Comparison of ENCODE assay signal across 2 fruit fly cellular contexts in the genomic region with DNA sequence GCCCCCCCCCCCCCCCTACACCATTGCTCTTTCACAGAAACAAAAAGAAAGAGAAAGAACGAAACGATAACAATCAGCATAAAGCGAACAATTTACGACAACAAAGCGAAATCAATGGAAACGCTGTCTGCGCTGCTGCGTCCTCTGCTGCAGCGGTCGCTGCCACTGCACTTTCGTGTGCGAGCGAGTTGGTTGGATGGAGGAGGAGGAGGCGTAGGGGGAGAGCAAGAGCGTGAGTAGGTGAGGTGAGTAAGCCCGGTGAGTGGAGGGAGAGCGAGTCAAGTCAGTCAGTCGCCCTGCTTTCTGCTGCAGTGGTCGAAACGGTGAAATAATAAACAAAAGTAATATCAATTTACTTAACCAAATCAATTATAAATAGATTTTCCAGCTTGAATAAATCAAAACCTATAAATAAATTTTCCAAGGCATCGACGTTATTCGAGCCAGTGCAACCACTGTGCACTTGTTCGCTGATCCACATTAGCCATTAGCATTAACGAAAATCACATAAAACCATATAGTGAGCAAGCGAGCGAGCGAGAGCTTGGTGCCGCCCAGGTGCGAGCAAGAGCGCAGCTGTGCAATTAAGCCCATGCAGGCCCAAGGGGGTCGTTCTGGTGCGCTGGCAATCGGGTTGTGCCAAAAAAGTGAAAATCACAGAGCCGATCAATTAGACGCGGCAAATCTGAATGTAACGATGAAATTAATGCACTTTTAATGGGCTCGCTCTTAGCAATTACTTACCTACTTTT.
TF ChIP-seq lines count a peak whose summit lies in the region.

No protein-coding gene starts in this region.

TF ChIP-seq in whole organism, embryonic, 481 proteins besides CTCF, POLR2A, EP300 and RAD21 (continued from another document and continues in another):
- TF ChIP-seq CG18599 (GFP tag; optimal IDR thresholded peaks at IDR 0.05; lab: Kevin White, UChicago) (peak; percentile 2), ATbp (GFP tag; optimal IDR thresholded peaks at IDR 0.05; lab: Kevin White, UChicago) (peak; percentile 69), kni (GFP tag; optimal IDR thresholded peaks at IDR 0.05; lab: Kevin White, UChicago) (peak; percentile 69), stc (GFP tag; IDR thresholded peaks at IDR 0.05; lab: Robert Waterston, UW) (peak; percentile 76), Atf-2 (GFP tag; optimal IDR thresholded peaks at IDR 0.05; lab: Kevin White, UChicago) (peak; percentile 2), az2 (GFP tag; optimal IDR thresholded peaks at IDR 0.05; lab: Kevin White, UChicago) (peak; percentile 18), Oli (tag; optimal IDR thresholded peaks at IDR 0.05; lab: Kevin White, UChicago) (peak; percentile 10), emc (GFP tag; optimal IDR thresholded peaks at IDR 0.05; lab: Kevin White, UChicago) (no peak), tup (GFP tag; optimal IDR thresholded peaks at IDR 0.05; lab: Kevin White, UChicago) (peak; percentile 13), CG11504 (tag; optimal IDR thresholded peaks at IDR 0.05; lab: Kevin White, UChicago) (peak; percentile 32), CG9797 (GFP tag; optimal IDR thresholded peaks at IDR 0.05; lab: Kevin White, UChicago) (no peak), dysf (GFP tag; IDR thresholded peaks at IDR 0.05; lab: Robert Waterston, UW) (peak; percentile 59; the same call in 2 of the 3 replicates), NK7.1 (GFP tag; optimal IDR thresholded peaks at IDR 0.05; lab: Kevin White, UChicago) (no peak), aop (GFP tag; IDR thresholded peaks at IDR 0.05; lab: Robert Waterston, UW) (peak; percentile 2; the same call in 1 of the 2 replicates), Ets65A (GFP tag; lab: Kevin White, UChicago) (peak; percentile 13), CG10209 (GFP tag; optimal IDR thresholded peaks at IDR 0.05; lab: Kevin White, UChicago) (peak; percentile 10), Dip2 (GFP tag; IDR thresholded peaks at IDR 0.05; lab: Robert Waterston, UW) (no peak), nmo (GFP tag; optimal IDR thresholded peaks at IDR 0.05; lab: Kevin White, UChicago) (peak; percentile 5), jigr1 (GFP tag; IDR thresholded peaks at IDR 0.05; lab: Robert Waterston, UW) (peak; percentile 54; the same call in 1 of the 3 replicates), ewg (GFP tag; optimal IDR thresholded peaks at IDR 0.05; lab: Kevin White, UChicago) (peak; percentile 32), gt (GFP tag; IDR thresholded peaks at IDR 0.05; lab: Robert Waterston, UW) (no peak), pnt (GFP tag; optimal IDR thresholded peaks at IDR 0.05; lab: Kevin White, UChicago) (no peak), fd64A (GFP tag; optimal IDR thresholded peaks at IDR 0.05; lab: Kevin White, UChicago) (peak; percentile 55), CG3847 (GFP tag; IDR thresholded peaks at IDR 0.05; lab: Robert Waterston, UW) (0 out of 2 replicates have a peak, but pooled peaks have one; percentile 38), CG14014 (GFP tag; IDR thresholded peaks at IDR 0.05; lab: Robert Waterston, UW) (no peak), CG10979 (tag; optimal IDR thresholded peaks at IDR 0.05; lab: Kevin White, UChicago) (peak; percentile 31), cas (GFP tag; IDR thresholded peaks at IDR 0.05; lab: Robert Waterston, UW) (no peak), CG10565 (GFP tag; optimal IDR thresholded peaks at IDR 0.05; lab: Kevin White, UChicago) (no peak), CG17186 (GFP tag; optimal IDR thresholded peaks at IDR 0.05; lab: Kevin White, UChicago) (no peak), CG2202 (tag; optimal IDR thresholded peaks at IDR 0.05; lab: Kevin White, UChicago) (no peak), Aef1 (GFP tag; IDR thresholded peaks at IDR 0.05; lab: Robert Waterston, UW) (peak; percentile 40; the same call in 2 of the 3 replicates), crol (GFP tag; IDR thresholded peaks at IDR 0.05; lab: Robert Waterston, UW) (peak; percentile 90), H15 (GFP tag; IDR thresholded peaks at IDR 0.05; lab: Robert Waterston, UW) (0 out of 3 replicates have a peak, but pooled peaks have one; percentile 54), Lim3 (GFP tag; IDR thresholded peaks at IDR 0.05; lab: Robert Waterston, UW) (0 out of 2 replicates have a peak, but pooled peaks have one; percentile 16), CG2712 (tag; optimal IDR thresholded peaks at IDR 0.05; lab: Kevin White, UChicago) (peak; percentile 12), klu (GFP tag; IDR thresholded peaks at IDR 0.05; lab: Robert Waterston, UW) (no peak), CG14441 (GFP tag; IDR thresholded peaks at IDR 0.05; lab: Robert Waterston, UW) (peak; percentile 63; the same call in 1 of the 2 replicates), Awh (GFP tag; IDR thresholded peaks at IDR 0.05; lab: Robert Waterston, UW) (peak; percentile 86), CG2116 (GFP tag; optimal IDR thresholded peaks at IDR 0.05; lab: Kevin White, UChicago) (no peak), bbx (GFP tag; IDR thresholded peaks at IDR 0.05; lab: Robert Waterston, UW; ENCODE audit: partially characterized antibody) (no peak), Fer1 (GFP tag; optimal IDR thresholded peaks at IDR 0.05; lab: Kevin White, UChicago) (no peak), C15 (GFP tag; IDR thresholded peaks at IDR 0.05; lab: Robert Waterston, UW) (no peak), dimm (GFP tag; IDR thresholded peaks at IDR 0.05; lab: Robert Waterston, UW) (0 out of 2 replicates have a peak, but pooled peaks have one; percentile 25), Sox102F (GFP tag; optimal IDR thresholded peaks at IDR 0.05; lab: Kevin White, UChicago) (peak; percentile 63), CG18262 (tag; optimal IDR thresholded peaks at IDR 0.05; lab: Kevin White, UChicago) (peak; percentile 18), HmgD (GFP tag; optimal IDR thresholded peaks at IDR 0.05; lab: Kevin White, UChicago) (no peak), Dad (GFP tag; optimal IDR thresholded peaks at IDR 0.05; lab: Kevin White, UChicago) (peak; percentile 13), CG17328 (GFP tag; IDR thresholded peaks at IDR 0.05; lab: Robert Waterston, UW) (peak; percentile 59), Bteb2 (GFP tag; optimal IDR thresholded peaks at IDR 0.05; lab: Kevin White, UChicago) (no peak), CG4730 (GFP tag; IDR thresholded peaks at IDR 0.05; lab: Robert Waterston, UW) (peak; percentile 66), lilli (GFP tag; optimal IDR thresholded peaks at IDR 0.05; lab: Kevin White, UChicago) (no peak), Pdp1 (GFP tag; optimal IDR thresholded peaks at IDR 0.05; lab: Kevin White, UChicago) (peak in 1 of 2 experiments; percentile 0), dmrt99B (tag; optimal IDR thresholded peaks at IDR 0.05; lab: Kevin White, UChicago) (peak; percentile 42), tin (GFP tag; optimal IDR thresholded peaks at IDR 0.05; lab: Kevin White, UChicago) (no peak), lab (GFP tag; optimal IDR thresholded peaks at IDR 0.05; lab: Kevin White, UChicago) (peak; percentile 4), CG11695 (GFP tag; IDR thresholded peaks at IDR 0.05; lab: Robert Waterston, UW) (peak; percentile 44; the same call in 1 of the 3 replicates), CG7357 (GFP tag; IDR thresholded peaks at IDR 0.05; lab: Robert Waterston, UW) (no peak), ara (GFP tag; IDR thresholded peaks at IDR 0.05; lab: Robert Waterston, UW) (peak; percentile 71; the same call in 1 of the 2 replicates), wor (GFP tag; IDR thresholded peaks at IDR 0.05; lab: Robert Waterston, UW) (peak; percentile 74), en (GFP tag; optimal IDR thresholded peaks at IDR 0.05; lab: Kevin White, UChicago) (no peak)

TF ChIP-seq in whole organism, prepupa, 60 proteins besides CTCF, POLR2A, EP300 and RAD21 (continued from another document):
- TF ChIP-seq CG10669 (GFP tag; optimal IDR thresholded peaks at IDR 0.05; lab: Kevin White, UChicago) (peak; percentile 66), CG3919 (GFP tag; optimal IDR thresholded peaks at IDR 0.05; lab: Kevin White, UChicago) (peak; percentile 87), CG11294 (GFP tag; IDR thresholded peaks at IDR 0.05; lab: Robert Waterston, UW) (peak; percentile 91), Ets96B (tag; optimal IDR thresholded peaks at IDR 0.05; lab: Kevin White, UChicago) (peak; percentile 56), salr (GFP tag; optimal IDR thresholded peaks at IDR 0.05; lab: Kevin White, UChicago) (peak; percentile 39 to 44), Sox102F (GFP tag; optimal IDR thresholded peaks at IDR 0.05; lab: Kevin White, UChicago) (peak; percentile 93), CG31627 (GFP tag; optimal IDR thresholded peaks at IDR 0.05; lab: Kevin White, UChicago) (peak; percentile 90), CG8319 (GFP tag; optimal IDR thresholded peaks at IDR 0.05; lab: Kevin White, UChicago) (peak; percentile 64), CG15336 (GFP tag; IDR thresholded peaks at IDR 0.05; lab: Robert Waterston, UW) (peak; percentile 97), CG6854 (GFP tag; optimal IDR thresholded peaks at IDR 0.05; lab: Kevin White, UChicago) (peak; percentile 62), Ets21C (GFP tag; optimal IDR thresholded peaks at IDR 0.05; lab: Kevin White, UChicago) (peak; percentile 88), CG6276 (GFP tag; optimal IDR thresholded peaks at IDR 0.05; lab: Kevin White, UChicago) (peak; percentile 85), Eip78C (GFP tag; lab: Kevin White, UChicago) (peak; percentile 97), CG9139 (GFP tag; optimal IDR thresholded peaks at IDR 0.05; lab: Kevin White, UChicago) (peak; percentile 26)
